Worm (Caenorhabditis elegans): ENCODE data around the gene F40G9.6.

Gene F40G9.6

DNA sequence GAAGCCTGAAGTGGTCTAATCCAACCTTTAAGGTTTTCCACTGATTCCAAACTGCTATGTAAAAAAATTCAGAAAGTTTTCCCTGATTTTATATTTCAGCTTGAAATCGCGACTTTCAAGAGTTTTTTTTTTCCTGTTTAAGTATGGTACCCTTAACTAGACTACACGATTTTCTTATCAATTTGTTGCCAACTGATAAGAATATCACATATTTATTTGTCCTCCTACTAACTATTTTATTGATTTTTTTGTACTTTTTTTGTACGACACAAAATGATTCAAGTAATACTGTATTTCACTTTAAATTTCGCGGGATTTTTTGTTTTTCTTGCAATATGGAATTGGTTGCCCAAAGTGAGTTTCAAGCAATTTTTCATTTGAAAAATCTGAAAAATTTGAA lies 3.7 kb downstream of the F40G9.6 start:
- TF ChIP-seq lin-14 (GFP tag; optimal IDR thresholded peaks at IDR 0.05) (no peak), nhr-237 (tag; optimal IDR thresholded peaks at IDR 0.05) (no peak), ztf-4 (tag; optimal IDR thresholded peaks at IDR 0.05) (no peak), elt-2 (tag; optimal IDR thresholded peaks at IDR 0.05) (peak; percentile 39), alr-1 (tag; optimal IDR thresholded peaks at IDR 0.05; ENCODE audit: borderline replicate concordance) (no peak)

DNA sequence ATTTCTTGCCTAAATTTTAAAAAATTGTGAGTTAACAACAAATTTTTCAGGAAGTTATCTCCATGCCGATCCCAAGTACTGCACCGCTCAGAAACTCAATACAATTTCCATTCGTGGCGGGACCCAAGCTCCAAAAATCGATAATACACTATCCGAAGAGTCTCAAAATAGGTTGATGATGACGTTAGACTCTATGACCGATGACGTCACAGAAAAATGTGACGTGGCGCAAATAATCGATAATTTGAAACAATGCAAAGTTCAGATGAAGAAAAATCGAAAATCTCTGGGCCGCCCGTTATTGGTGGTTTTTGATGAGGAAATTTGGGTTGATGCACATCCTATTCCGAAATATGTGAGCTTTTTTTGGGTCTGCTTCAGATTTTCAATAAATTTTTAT lies 5.0 kb downstream of the F40G9.6 start:
- TF ChIP-seq nhr-12 (tag; optimal IDR thresholded peaks at IDR 0.05) (no peak), ets-5 (GFP tag; IDR thresholded peaks at IDR 0.05) (no peak), efl-1 (optimal IDR thresholded peaks at IDR 0.05) (no peak), efl-1 (GFP tag; optimal IDR thresholded peaks at IDR 0.05 in 1 of 2) (peak in 1 of 2 experiments; percentile 64), snu-23 (GFP tag; optimal IDR thresholded peaks at IDR 0.05) (no peak)

DNA sequence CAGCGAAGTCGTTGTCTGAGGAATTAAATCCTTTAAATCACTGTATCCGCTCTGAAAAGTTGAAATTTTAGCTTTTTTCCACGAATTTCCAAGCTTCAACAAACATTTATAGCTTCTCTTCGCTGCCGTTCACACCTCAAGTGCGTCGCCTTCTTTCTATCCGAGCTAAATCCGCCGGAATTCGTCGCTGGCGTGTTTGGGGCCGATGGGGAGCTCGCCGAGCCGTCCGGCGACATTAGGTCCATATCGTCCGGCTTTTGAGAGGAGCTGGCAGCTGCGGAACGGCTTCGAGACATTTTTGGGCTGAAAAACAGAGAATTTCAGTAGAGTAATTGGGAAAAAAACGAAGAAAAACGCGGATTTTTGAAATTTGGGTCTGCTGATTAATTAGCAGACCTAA lies 8.5 kb downstream of the F40G9.6 start, which contains the start of gene mxl-2:
TSS of gene mxl-2 (minus strand) at position 303 of the 400 bp plus-strand sequence.
- TF ChIP-seq nhr-84 (tag; optimal IDR thresholded peaks at IDR 0.05), result no peak
- no peak for TF ChIP-seq efl-1 (optimal IDR thresholded peaks at IDR 0.05)
- TF ChIP-seq efl-1 (GFP tag; optimal IDR thresholded peaks at IDR 0.05 in 1 of 2), result peak in 1 of 2 experiments; percentile 22

DNA sequence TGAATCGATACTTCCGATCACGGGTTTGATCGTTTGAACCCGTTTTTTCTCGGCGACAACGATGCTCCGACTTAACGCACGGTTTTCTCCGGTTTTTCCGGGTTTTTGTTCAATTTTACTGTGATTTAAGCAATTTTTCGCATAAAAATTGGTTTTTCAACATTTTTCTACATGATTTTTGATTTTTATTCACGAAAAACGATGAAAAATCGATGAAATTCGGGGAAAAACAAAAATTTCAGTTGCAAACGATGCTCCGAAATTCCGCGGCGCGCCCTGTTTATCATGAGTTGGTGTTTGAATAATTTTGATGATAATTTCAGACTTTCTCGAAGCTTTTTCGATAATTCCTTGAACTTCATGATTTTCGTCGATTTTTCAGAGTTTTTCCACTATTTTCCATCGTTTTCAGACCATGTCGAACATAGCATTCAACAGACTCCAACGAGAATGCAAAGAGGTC lies 9.1 kb downstream of the F40G9.6 start, which contains the start of gene ubc-20:
TSS of gene ubc-20 (plus strand) at position 413 of the 463 bp plus-strand sequence.
- TF ChIP-seq grh-1 (GFP tag; IDR thresholded peaks at IDR 0.05) (no peak), nhr-85 (tag) (peak; percentile 75), elt-3 (tag; optimal IDR thresholded peaks at IDR 0.05) (no peak), nhr-84 (tag; optimal IDR thresholded peaks at IDR 0.05) (no peak), unc-30 (tag; optimal IDR thresholded peaks at IDR 0.05) (no peak), mdl-1 (tag; optimal IDR thresholded peaks at IDR 0.05) (no peak), nhr-47 (tag; optimal IDR thresholded peaks at IDR 0.05) (peak; percentile 39), nhr-20 (tag; optimal IDR thresholded peaks at IDR 0.05) (no peak), C16A3.4 (tag; optimal IDR thresholded peaks at IDR 0.05) (peak; percentile 22), tbx-2 (tag; optimal IDR thresholded peaks at IDR 0.05) (peak; percentile 22), lsy-2 (tag; optimal IDR thresholded peaks at IDR 0.05) (peak; percentile 21 to 57), unc-130 (tag; optimal IDR thresholded peaks at IDR 0.05) (no peak), irx-1 (tag; optimal IDR thresholded peaks at IDR 0.05) (peak; percentile 38), sptf-1 (tag; optimal IDR thresholded peaks at IDR 0.05) (no peak), elt-2 (tag; optimal IDR thresholded peaks at IDR 0.05) (no peak), hlh-4 (tag; optimal IDR thresholded peaks at IDR 0.05) (no peak), lir-3 (tag; optimal IDR thresholded peaks at IDR 0.05; ENCODE audit: poor library complexity) (no peak), dpl-1 (GFP tag; optimal IDR thresholded peaks at IDR 0.05) (peak in 2 of 3 experiments; percentile 24 to 50), efl-3 (GFP tag; optimal IDR thresholded peaks at IDR 0.05) (no peak), skn-1 (tag; optimal IDR thresholded peaks at IDR 0.05) (peak; percentile 74), swsn-7 (tag; optimal IDR thresholded peaks at IDR 0.05) (peak; percentile 3), snpc-4 (tag; optimal IDR thresholded peaks at IDR 0.05) (no peak), isw-1 (GFP tag; IDR thresholded peaks at IDR 0.05) (no peak), nhr-71 (tag; optimal IDR thresholded peaks at IDR 0.05) (peak; percentile 38), hlh-17 (GFP tag; optimal IDR thresholded peaks at IDR 0.05; ENCODE audit: borderline replicate concordance) (no peak), alr-1 (tag; optimal IDR thresholded peaks at IDR 0.05; ENCODE audit: borderline replicate concordance) (no peak), fos-1 (tag; optimal IDR thresholded peaks at IDR 0.05) (no peak), zag-1 (tag; optimal IDR thresholded peaks at IDR 0.05) (no peak), hpl-2 (GFP tag; optimal IDR thresholded peaks at IDR 0.05) (no peak), nhr-237 (tag; optimal IDR thresholded peaks at IDR 0.05) (no peak), nhr-12 (tag; optimal IDR thresholded peaks at IDR 0.05) (no peak), egl-13 (tag; optimal IDR thresholded peaks at IDR 0.05) (no peak), blmp-1 (tag; optimal IDR thresholded peaks at IDR 0.05) (peak; percentile 12), snu-23 (GFP tag; optimal IDR thresholded peaks at IDR 0.05) (peak; percentile 48), egl-27 (tag; optimal IDR thresholded peaks at IDR 0.05) (no peak), unc-86 (tag; optimal IDR thresholded peaks at IDR 0.05) (no peak), aly-2 (tag; optimal IDR thresholded peaks at IDR 0.05) (no peak), xbp-1 (tag; optimal IDR thresholded peaks at IDR 0.05) (peak; percentile 7), lin-35 (GFP tag; optimal IDR thresholded peaks at IDR 0.05) (peak; percentile 17 to 61), efl-1 (optimal IDR thresholded peaks at IDR 0.05) (peak; percentile 12 to 39), efl-1 (GFP tag; optimal IDR thresholded peaks at IDR 0.05 in 1 of 2) (peak; percentile 20 to 34), unc-62 (GFP tag; optimal IDR thresholded peaks at IDR 0.05) (no peak), ceh-88 (GFP tag; IDR thresholded peaks at IDR 0.05) (no peak)
